Worm (Caenorhabditis elegans) whole organism, L1 larva: ENCODE measurements around the gene C01C10.2.

Experiments
- C16A3.4 ChIP-seq: fragments of 150-350 bp; optimal IDR thresholded peaks from 2 replicates; lab custom pipeline; 2014; ENCODE audit warnings: missing biosample characterization, missing genetic modification characterization
- aha-1 ChIP-seq: fragments of 150-350 bp; optimal IDR thresholded peaks from 2 replicates; lab custom pipeline; 2014; ENCODE audit warnings: missing biosample characterization, missing genetic modification characterization
- aly-2 ChIP-seq: fragments of 150-350 bp; optimal IDR thresholded peaks from 2 replicates; lab custom pipeline; 2014; ENCODE audit warnings: missing biosample characterization, missing genetic modification characterization
- ama-1 ChIP-seq: fragments of 150-350 bp; optimal IDR thresholded peaks from 2 replicates; lab custom pipeline; 2014
- ceh-8 ChIP-seq: fragments of 200-800 bp; sonication (Bioruptor generic); optimal IDR thresholded peaks from 2 replicates; lab custom pipeline; 2018; ENCODE audit warnings: mild to moderate bottlenecking, missing genetic modification characterization, moderate library complexity, missing compliant biosample characterization
- ceh-82 ChIP-seq, 3 experiments: fragments of 150-350 bp in 1 of 3; sonication (generic microtip) in 2 of 3; optimal IDR thresholded peaks; 2 replicates each; lab custom pipeline; 2014 to 2017; ENCODE audit warnings: missing biosample characterization in 3 of 3, missing genetic modification characterization in 3 of 3
- dsc-1 ChIP-seq: sonication (generic microtip); optimal IDR thresholded peaks from 2 replicates; lab custom pipeline; 2016; ENCODE audit warnings: mild to moderate bottlenecking, missing genetic modification characterization, missing compliant biosample characterization
- efl-1 ChIP-seq, 4 experiments: fragments of 150-350 bp; optimal IDR thresholded peaks in 3 of 4; peaks in 1 of 4; 1 replicate in 1 of 4; 2 replicates in 3 of 4; lab custom pipeline; 2014; ENCODE audit warnings: missing biosample characterization in 2 of 4, missing genetic modification characterization in 2 of 4, missing genetic modification reagents in 2 of 4
- egl-13 ChIP-seq: sonication (generic microtip); optimal IDR thresholded peaks from 2 replicates; lab custom pipeline; 2016; ENCODE audit warnings: missing genotype, missing genetic modification reagents, missing genetic modification characterization, missing compliant biosample characterization
- egl-27 ChIP-seq, 2 experiments: fragments of 150-350 bp in 1 of 2; sonication (generic microtip); optimal IDR thresholded peaks; 3 replicates each; lab custom pipeline; 2017 to 2018; ENCODE audit warnings: missing biosample characterization in 2 of 2, missing genetic modification characterization in 2 of 2, missing genetic modification reagents in 2 of 2
- elt-2 ChIP-seq: sonication (generic microtip); optimal IDR thresholded peaks from 2 replicates; lab custom pipeline; 2016; ENCODE audit warnings: missing genetic modification characterization, mild to moderate bottlenecking, inconsistent platforms, missing compliant biosample characterization, missing genetic modification reagents
- fkh-10 ChIP-seq: sonication (generic microtip); optimal IDR thresholded peaks from 2 replicates; lab custom pipeline; 2017; ENCODE audit warnings: missing biosample characterization, missing genetic modification reagents, missing genetic modification characterization
- fkh-4 ChIP-seq: sonication (generic microtip); optimal IDR thresholded peaks from 2 replicates; lab custom pipeline; 2016; ENCODE audit warnings: missing compliant biosample characterization, missing genetic modification characterization, borderline replicate concordance
- fos-1 ChIP-seq: fragments of 150-350 bp; optimal IDR thresholded peaks from 2 replicates; lab custom pipeline; 2014; ENCODE audit warnings: missing biosample characterization, missing genetic modification characterization
- hlh-4 ChIP-seq: sonication (generic microtip); optimal IDR thresholded peaks from 2 replicates; lab custom pipeline; 2016; ENCODE audit warnings: mild to moderate bottlenecking, missing genetic modification characterization, missing compliant biosample characterization
- hpl-2 ChIP-seq: fragments of 150-350 bp; optimal IDR thresholded peaks from 2 replicates; lab custom pipeline; 2014; ENCODE audit warnings: missing biosample characterization, missing genetic modification reagents, missing genetic modification characterization
- isw-1 ChIP-seq: fragments of 200-800 bp; sonication (Bioruptor generic); IDR thresholded peaks from 2 replicates; pipeline ENCODE4 v1.3.6; 2022; ENCODE audit warnings: missing genetic modification characterization, missing compliant biosample characterization
- jun-1 ChIP-seq: fragments of 150-350 bp; optimal IDR thresholded peaks from 2 replicates; lab custom pipeline; 2014; ENCODE audit warnings: missing biosample characterization, missing genetic modification reagents, missing genetic modification characterization
- mdl-1 ChIP-seq, 2 experiments: fragments of 150-350 bp; optimal IDR thresholded peaks; 2 replicates each; lab custom pipeline; 2014 to 2017; ENCODE audit warnings: missing biosample characterization in 2 of 2, missing genetic modification characterization in 2 of 2, inconsistent platforms in 1 of 2
- mep-1 ChIP-seq: fragments of 150-350 bp; optimal IDR thresholded peaks from 2 replicates; lab custom pipeline; 2014; ENCODE audit warnings: missing biosample characterization, missing genetic modification characterization
- nhr-19 ChIP-seq: fragments of 200-800 bp; sonication (Bioruptor generic); conservative IDR thresholded peaks from 2 replicates; pipeline ENCODE4 v1.3.6; 2022; ENCODE audit warnings: missing genetic modification characterization, missing compliant biosample characterization
- nhr-76 ChIP-seq: sonication (generic microtip); optimal IDR thresholded peaks from 2 replicates; lab custom pipeline; 2017; ENCODE audit warnings: missing biosample characterization, missing genetic modification characterization
- pag-3 ChIP-seq: sonication (generic microtip); optimal IDR thresholded peaks from 2 replicates; lab custom pipeline; 2017; ENCODE audit warnings: missing genetic modification characterization, mild to moderate bottlenecking, missing compliant biosample characterization, antibody characterized with exemption, borderline replicate concordance; ENCODE audit not compliant: insufficient read depth
- pax-3 ChIP-seq: fragments of 200-800 bp; sonication (Bioruptor generic); optimal IDR thresholded peaks from 2 replicates; lab custom pipeline; 2018; ENCODE audit warnings: mild to moderate bottlenecking, missing genetic modification characterization, moderate library complexity, missing compliant biosample characterization
- skn-1 ChIP-seq: fragments of 150-350 bp; optimal IDR thresholded peaks from 2 replicates; lab custom pipeline; 2014; ENCODE audit warnings: missing biosample characterization, missing genetic modification characterization
- snpc-4 ChIP-seq: fragments of 150-350 bp; optimal IDR thresholded peaks from 2 replicates; lab custom pipeline; 2014; ENCODE audit warnings: missing biosample characterization, missing genetic modification characterization
- sptf-1 ChIP-seq: fragments of 150-350 bp; optimal IDR thresholded peaks from 2 replicates; lab custom pipeline; 2014; ENCODE audit warnings: missing biosample characterization, missing genetic modification characterization
- sup-37 ChIP-seq: fragments of 200-800 bp; sonication (Bioruptor generic); optimal IDR thresholded peaks from 2 replicates; lab custom pipeline; 2018; ENCODE audit warnings: mild to moderate bottlenecking, missing genetic modification characterization, missing compliant biosample characterization
- unc-62 ChIP-seq: fragments of 150-350 bp; optimal IDR thresholded peaks from 2 replicates; lab custom pipeline; 2014; ENCODE audit warnings: missing biosample characterization, missing genetic modification reagents, missing genetic modification characterization
- unc-98 ChIP-seq: fragments of 200-800 bp; sonication (Bioruptor generic); IDR thresholded peaks from 2 replicates; pipeline ENCODE4 v1.3.6; 2022; ENCODE audit warnings: missing genetic modification characterization, missing compliant biosample characterization
- zag-1 ChIP-seq: fragments of 150-350 bp; optimal IDR thresholded peaks from 2 replicates; lab custom pipeline; 2014; ENCODE audit warnings: missing biosample characterization, missing genetic modification characterization
- zip-4 ChIP-seq: fragments of 200-800 bp; sonication (Bioruptor generic); optimal IDR thresholded peaks from 2 replicates; lab custom pipeline; 2018; ENCODE audit warnings: mild to moderate bottlenecking, missing genetic modification characterization, moderate library complexity, missing compliant biosample characterization
- ztf-11 ChIP-seq, 2 experiments: sonication (generic microtip); optimal IDR thresholded peaks; 2 replicates each; lab custom pipeline; 2016 to 2017; ENCODE audit warnings: missing genetic modification characterization in 2 of 2, missing biosample characterization in 1 of 2, missing compliant biosample characterization in 1 of 2

Gene C01C10.2

DNA sequence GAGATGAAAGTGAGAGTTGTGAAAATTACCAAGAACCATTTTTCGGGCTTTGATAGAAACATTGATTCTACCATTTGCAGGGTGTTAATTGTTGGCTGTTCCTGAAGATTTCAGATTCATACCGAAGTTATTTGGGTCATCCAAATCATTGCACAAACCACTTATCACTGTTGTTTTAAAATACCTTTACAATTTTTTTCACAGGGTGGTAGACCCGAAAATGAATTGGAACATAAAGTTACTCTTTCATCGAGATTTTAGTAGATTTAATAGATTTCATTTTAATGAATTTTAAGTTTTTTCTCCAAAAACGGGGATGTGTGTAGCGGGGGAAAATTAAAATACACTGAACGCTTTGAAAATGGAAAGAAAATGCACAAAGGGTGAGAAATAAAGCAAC lies 22.5 kb downstream of the C01C10.2 start, which contains the start of gene C10A4.7:
TSS of gene C10A4.7 (minus strand) at position 101 of the 400 bp plus-strand sequence.
- TF ChIP-seq ceh-82 (tag; optimal IDR thresholded peaks at IDR 0.05; lab: Kevin White, UChicago) = no peak
- no peak for TF ChIP-seq pax-3 (tag; lab: Kevin White, UChicago)
- TF ChIP-seq unc-98 (GFP tag; lab: Robert Waterston, UW) = no peak
- TF ChIP-seq elt-2 (tag; lab: Kevin White, UChicago) = no peak
- TF ChIP-seq, all 84 proteins: peak for 0

DNA sequence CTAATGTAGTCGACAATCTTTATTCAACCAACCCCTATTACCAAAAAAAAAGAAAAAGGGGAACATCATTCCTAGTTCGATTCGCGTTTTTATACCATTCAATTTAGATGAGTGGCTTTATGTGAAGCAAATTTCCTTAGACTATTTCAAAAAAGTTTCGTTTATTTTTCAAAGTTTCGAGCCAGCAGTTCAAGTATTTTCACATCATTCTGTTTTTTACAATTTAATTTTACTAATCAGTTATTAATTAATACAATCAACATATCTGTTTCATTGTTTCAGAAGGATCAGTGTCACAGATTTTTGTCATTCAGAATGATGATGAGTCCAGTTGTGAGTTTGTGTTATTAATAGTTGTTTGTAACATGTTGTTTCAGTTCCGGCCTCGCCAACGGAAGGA lies 28.0 kb downstream of the C01C10.2 start, which contains the start of gene C10A4.2:
TSS of gene C10A4.2 (plus strand) at position 301 of the 400 bp plus-strand sequence.
- TF ChIP-seq unc-62 (no peak), jun-1 (tag; lab: Kevin White, UChicago) (no peak), sup-37 (GFP tag; lab: Kevin White, UChicago) (no peak), fkh-4 (no peak), zip-4 (GFP tag; lab: Kevin White, UChicago) (no peak)

DNA sequence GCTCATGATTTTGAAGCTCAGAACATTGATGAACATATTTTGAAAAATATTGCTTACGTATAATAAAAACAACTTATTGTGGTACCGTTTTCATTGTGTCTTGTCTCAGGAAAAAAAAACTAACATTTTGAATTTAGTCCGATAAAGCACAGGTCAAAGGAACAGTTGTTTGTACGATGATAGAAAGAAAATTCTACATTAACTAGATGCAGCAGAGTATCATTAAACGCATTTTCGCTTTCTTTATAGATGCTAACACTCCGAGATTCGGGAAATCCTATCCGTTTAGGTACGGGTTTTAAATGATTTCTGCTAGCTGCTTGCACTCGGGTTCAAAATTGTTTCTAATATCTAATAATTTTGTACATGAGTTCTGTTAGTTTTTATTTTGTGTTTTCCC lies 28.9 kb downstream of the C01C10.2 start:
- TF ChIP-seq nhr-19 (GFP tag; lab: Robert Waterston, UW) = no peak

DNA sequence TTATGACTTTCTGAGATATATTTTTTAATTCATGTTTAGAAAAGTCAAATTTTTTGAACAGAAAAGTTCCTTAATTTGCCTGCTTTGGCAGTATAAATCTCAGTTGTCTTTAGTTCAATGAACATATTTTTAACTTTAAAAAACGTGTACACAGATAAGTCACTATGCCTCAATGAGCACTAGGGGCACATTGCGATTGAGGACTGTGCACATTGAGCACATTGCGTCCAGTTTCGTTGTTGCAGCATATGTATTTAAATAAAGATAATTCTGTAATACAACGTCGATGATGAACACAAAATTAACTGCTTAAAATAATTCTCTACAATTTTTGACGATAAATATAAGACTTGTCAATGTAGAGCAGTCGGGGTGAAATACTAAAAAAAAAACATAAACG lies 30.2 kb downstream of the C01C10.2 start:
- TF ChIP-seq C16A3.4 (tag; lab: Kevin White, UChicago) (no peak), efl-1 (optimal IDR thresholded peaks at IDR 0.05; lab: Kevin White, UChicago) (no peak), efl-1 (GFP tag; optimal IDR thresholded peaks at IDR 0.05 in 1 of 2; lab: Kevin White, UChicago) (peak in 1 of 2 experiments; percentile 91)

DNA sequence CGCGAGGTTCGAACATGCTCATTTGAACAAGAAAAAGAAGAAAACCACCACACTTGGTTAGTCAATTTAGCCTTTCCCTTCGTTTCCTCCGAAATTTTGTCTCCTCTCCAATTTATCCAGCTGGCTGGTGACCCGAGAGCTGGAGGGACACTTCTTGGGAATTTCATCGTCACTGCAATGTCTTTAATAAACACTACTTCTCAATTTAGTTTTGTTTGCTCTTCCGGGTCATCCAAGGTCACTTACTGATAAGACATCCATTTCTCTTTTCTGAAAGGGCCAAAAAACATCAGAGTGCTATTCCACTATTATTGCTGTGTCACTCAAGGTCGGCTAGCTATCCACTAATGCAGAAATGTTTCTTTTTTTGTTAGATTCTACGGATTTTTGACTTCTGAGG lies 32.5 kb downstream of the C01C10.2 start, which contains the start of gene C10A4.3:
TSS of gene C10A4.3 (plus strand) at position 301 of the 400 bp plus-strand sequence.
- TF ChIP-seq aly-2 (tag; lab: Kevin White, UChicago) (no peak), mep-1 (tag; lab: Kevin White, UChicago) (no peak), ceh-8 (GFP tag; lab: Kevin White, UChicago) (no peak), hlh-4 (no peak), isw-1 (GFP tag; lab: Robert Waterston, UW) (no peak), skn-1 (tag; lab: Kevin White, UChicago) (no peak), jun-1 (tag; lab: Kevin White, UChicago) (no peak), ztf-11 (tag; optimal IDR thresholded peaks at IDR 0.05; lab: Kevin White, UChicago) (no peak), dsc-1 (tag; lab: Kevin White, UChicago) (no peak)

DNA sequence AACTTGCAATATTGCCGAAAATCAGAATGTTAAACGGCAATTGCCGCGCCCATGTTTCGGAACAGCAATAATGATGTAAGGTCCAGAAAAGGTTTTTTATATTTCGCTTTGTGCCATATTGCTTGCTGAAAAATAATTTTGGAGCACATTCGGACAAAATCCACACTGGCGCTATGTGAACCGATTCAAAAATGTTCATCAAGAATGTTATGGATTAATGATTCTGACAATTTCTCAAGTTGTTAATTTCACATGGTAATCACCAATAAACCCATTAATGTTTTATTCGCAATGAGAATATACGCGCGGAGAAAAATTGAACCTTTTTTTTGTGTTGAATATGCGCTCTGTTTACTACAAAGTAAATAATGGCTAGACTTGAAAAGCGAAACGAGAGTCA lies 33.4 kb downstream of the C01C10.2 start:
- TF ChIP-seq fos-1 (tag; lab: Kevin White, UChicago) = no peak
- no peak for TF ChIP-seq pag-3 (tag; lab: Kevin White, UChicago)
- no peak for TF ChIP-seq hpl-2 (GFP tag; lab: Kevin White, UChicago)
- TF ChIP-seq snpc-4 (tag; lab: Kevin White, UChicago) = no peak
- TF ChIP-seq nhr-76 (tag; lab: Kevin White, UChicago) = no peak
- TF ChIP-seq ceh-8 (GFP tag; lab: Kevin White, UChicago) = no peak
- no peak for TF ChIP-seq aha-1 (tag; lab: Kevin White, UChicago)
- no peak for TF ChIP-seq egl-27 (tag; optimal IDR thresholded peaks at IDR 0.05; lab: Kevin White, UChicago)
- TF ChIP-seq mdl-1 (tag; optimal IDR thresholded peaks at IDR 0.05; lab: Kevin White, UChicago) = no peak
- TF ChIP-seq egl-13 = no peak
- no peak for TF ChIP-seq zag-1
- no peak for TF ChIP-seq sptf-1 (tag; lab: Kevin White, UChicago)
- TF ChIP-seq fkh-10 (GFP tag; lab: Kevin White, UChicago) = no peak
- no peak for TF ChIP-seq ama-1 (lab: Kevin White, UChicago)
